Fruit fly (Drosophila melanogaster) whole organism, embryonic: ENCODE measurements around the gene RpL34b.

Experiments
- Antp ChIP-seq: fragments of 200-800 bp; sonication (Bioruptor generic); optimal IDR thresholded peaks from 3 replicates; lab custom pipeline; 2016; ENCODE audit warnings: missing biosample characterization, missing genetic modification characterization
- Blimp-1 ChIP-seq: fragments of 200-800 bp; sonication (Bioruptor generic); optimal IDR thresholded peaks from 3 replicates; lab custom pipeline; 2018; ENCODE audit warnings: missing biosample characterization, missing genetic modification characterization, mild to moderate bottlenecking, moderate library complexity, missing genetic modification reagents
- CG10209 ChIP-seq: fragments of 200-800 bp; sonication (Bioruptor generic); optimal IDR thresholded peaks from 3 replicates; lab custom pipeline; 2017; ENCODE audit warnings: missing biosample characterization, mild to moderate bottlenecking, missing genetic modification characterization, missing genetic modification reagents
- CG10366 ChIP-seq: fragments of 200-800 bp; sonication (Bioruptor generic); IDR thresholded peaks from 2 replicates; pipeline ENCODE4 v1.3.6; 2022; ENCODE audit warnings: missing biosample characterization, missing genetic modification characterization
- CG11696 ChIP-seq: fragments of 200-800 bp; sonication (Bioruptor generic); IDR thresholded peaks from 2 replicates; pipeline ENCODE4 v1.3.6; 2022; ENCODE audit warnings: missing biosample characterization, missing genetic modification characterization
- CG12155 ChIP-seq: fragments of 200-800 bp; sonication (Bioruptor generic); optimal IDR thresholded peaks from 3 replicates; lab custom pipeline; 2016; ENCODE audit warnings: missing biosample characterization, missing genetic modification characterization
- CG12236 ChIP-seq: fragments of 200-800 bp; sonication (Bioruptor generic); optimal IDR thresholded peaks from 2 replicates; lab custom pipeline; 2016; ENCODE audit warnings: missing biosample characterization, missing genetic modification characterization
- CG12299 ChIP-seq: fragments of 200-800 bp; sonication (Bioruptor generic); optimal IDR thresholded peaks from 2 replicates; lab custom pipeline; 2018; ENCODE audit warnings: missing biosample characterization, mild to moderate bottlenecking, missing genetic modification characterization
- CG14965 ChIP-seq: fragments of 200-800 bp; sonication (Bioruptor generic); optimal IDR thresholded peaks from 2 replicates; lab custom pipeline; 2016; ENCODE audit warnings: missing biosample characterization, missing genetic modification characterization, borderline replicate concordance
- CG1529 ChIP-seq: fragments of 200-800 bp; sonication (Bioruptor generic); optimal IDR thresholded peaks from 3 replicates; lab custom pipeline; 2018; ENCODE audit warnings: missing biosample characterization, missing genetic modification characterization
- CG17361 ChIP-seq: fragments of 200-800 bp; sonication (Bioruptor generic); IDR thresholded peaks from 3 replicates; pipeline ENCODE4 v1.3.6; 2022; ENCODE audit warnings: missing biosample characterization, missing genetic modification characterization
- CG2202 ChIP-seq: fragments of 200-800 bp; sonication (Bioruptor generic); optimal IDR thresholded peaks from 2 replicates; lab custom pipeline; 2018; ENCODE audit warnings: missing biosample characterization, mild to moderate bottlenecking, missing genetic modification characterization
- CG31388 ChIP-seq: fragments of 200-800 bp; sonication (Bioruptor generic); optimal IDR thresholded peaks from 2 replicates; lab custom pipeline; 2016; ENCODE audit warnings: missing biosample characterization, missing genetic modification characterization
- CG31441 ChIP-seq: fragments of 200-800 bp; sonication (Bioruptor generic); IDR thresholded peaks from 2 replicates; pipeline ENCODE4 v1.3.6; 2022; ENCODE audit warnings: missing biosample characterization, missing genetic modification characterization
- CG33557 ChIP-seq: fragments of 200-800 bp; sonication (Bioruptor generic); optimal IDR thresholded peaks from 2 replicates; lab custom pipeline; 2019; ENCODE audit warnings: missing biosample characterization, mild to moderate bottlenecking, missing genetic modification characterization, moderate library complexity
- CG5180 ChIP-seq: fragments of 200-800 bp; sonication (Bioruptor generic); optimal IDR thresholded peaks from 3 replicates; lab custom pipeline; 2017; ENCODE audit warnings: missing biosample characterization, missing genetic modification characterization, mild to moderate bottlenecking, moderate library complexity, missing genetic modification reagents
- CG6689 ChIP-seq: fragments of 200-800 bp; sonication (Bioruptor generic); IDR thresholded peaks from 2 replicates; pipeline ENCODE4 v1.3.6; 2022; ENCODE audit warnings: missing biosample characterization, missing genetic modification characterization
- CG9609 ChIP-seq: fragments of 200-800 bp; sonication (Bioruptor generic); optimal IDR thresholded peaks from 3 replicates; lab custom pipeline; 2016; ENCODE audit warnings: missing biosample characterization, missing genetic modification characterization
- CG9727 ChIP-seq: fragments of 200-800 bp; sonication (Bioruptor generic); optimal IDR thresholded peaks from 3 replicates; lab custom pipeline; 2017; ENCODE audit warnings: missing biosample characterization, mild to moderate bottlenecking, missing genetic modification characterization
- Dip3 ChIP-seq: fragments of 200-800 bp; sonication (Bioruptor generic); optimal IDR thresholded peaks from 3 replicates; lab custom pipeline; 2016; ENCODE audit warnings: missing biosample characterization, missing genetic modification characterization
- ERR ChIP-seq: fragments of 200-800 bp; sonication (Bioruptor generic); optimal IDR thresholded peaks from 2 replicates; lab custom pipeline; 2016; ENCODE audit warnings: missing biosample characterization, missing genetic modification characterization
- Ets97D ChIP-seq: fragments of 200-800 bp; sonication (Bioruptor generic); optimal IDR thresholded peaks from 3 replicates; lab custom pipeline; 2016; ENCODE audit warnings: missing biosample characterization, missing genetic modification characterization
- Fer2 ChIP-seq: fragments of 200-800 bp; sonication (Bioruptor generic); optimal IDR thresholded peaks from 2 replicates; lab custom pipeline; 2018; ENCODE audit warnings: missing biosample characterization, mild to moderate bottlenecking, missing genetic modification characterization, moderate library complexity
- Gug ChIP-seq: fragments of 200-800 bp; sonication (Bioruptor generic); IDR thresholded peaks from 4 replicates; pipeline ENCODE4 v1.3.6; 2022; ENCODE audit warnings: missing biosample characterization, missing genetic modification characterization
- HLH3B ChIP-seq: fragments of 200-800 bp; sonication (Bioruptor generic); IDR thresholded peaks from 2 replicates; pipeline ENCODE4 v1.3.6; 2022; ENCODE audit warnings: missing biosample characterization, missing genetic modification characterization
- Hand ChIP-seq: fragments of 200-800 bp; sonication (Bioruptor generic); optimal IDR thresholded peaks from 2 replicates; lab custom pipeline; 2017; ENCODE audit warnings: mild to moderate bottlenecking, missing biosample characterization, missing genetic modification reagents, missing genetic modification characterization
- Optix ChIP-seq: fragments of 200-800 bp; sonication (Bioruptor generic); IDR thresholded peaks from 3 replicates; pipeline ENCODE4 v1.3.6; 2022; ENCODE audit warnings: missing biosample characterization, missing genetic modification characterization
- PHDP ChIP-seq: fragments of 200-800 bp; sonication (Bioruptor generic); optimal IDR thresholded peaks from 3 replicates; lab custom pipeline; 2018; ENCODE audit warnings: missing biosample characterization, mild to moderate bottlenecking, missing genetic modification characterization, moderate library complexity
- Sin3A ChIP-seq: fragments of >200 bp; optimal IDR thresholded peaks from 2 replicates; lab custom pipeline; 2018
- Six4 ChIP-seq: fragments of 200-800 bp; sonication (Bioruptor generic); optimal IDR thresholded peaks from 2 replicates; lab custom pipeline; 2016; ENCODE audit warnings: missing biosample characterization, missing genetic modification characterization
- Taf1 ChIP-seq: fragments of 200-800 bp; sonication (Bioruptor generic); IDR thresholded peaks from 2 replicates; pipeline ENCODE4 v1.3.6; 2022; ENCODE audit warnings: missing biosample characterization, missing genetic modification characterization
- Usf ChIP-seq: fragments of 200-800 bp; sonication (Bioruptor generic); optimal IDR thresholded peaks from 2 replicates; lab custom pipeline; 2017; ENCODE audit warnings: missing genotype, missing biosample characterization, missing genetic modification characterization
- br ChIP-seq: fragments of >200 bp; optimal IDR thresholded peaks from 2 replicates; lab custom pipeline; 2017
- caup ChIP-seq: fragments of 200-800 bp; sonication (Bioruptor generic); optimal IDR thresholded peaks from 3 replicates; lab custom pipeline; 2017; ENCODE audit warnings: missing biosample characterization, mild to moderate bottlenecking, missing genetic modification characterization, moderate library complexity; ENCODE audit not compliant: severe bottlenecking
- chinmo ChIP-seq: fragments of 200-800 bp; sonication (Bioruptor generic); IDR thresholded peaks from 4 replicates; pipeline ENCODE4 v1.3.6; 2022; ENCODE audit warnings: missing biosample characterization, missing genetic modification characterization; ENCODE audit not compliant: partially characterized antibody
- crp ChIP-seq, 2 experiments: fragments of 200-800 bp; sonication (Bioruptor generic); optimal IDR thresholded peaks; 2 replicates in 1 of 2; 3 replicates in 1 of 2; lab custom pipeline; 2017; ENCODE audit warnings: missing biosample characterization in 2 of 2, missing genetic modification characterization in 2 of 2, mild to moderate bottlenecking in 1 of 2, moderate library complexity in 1 of 2
- emc ChIP-seq: fragments of 200-800 bp; sonication (Bioruptor generic); optimal IDR thresholded peaks from 2 replicates; lab custom pipeline; 2016; ENCODE audit warnings: missing biosample characterization, missing genetic modification characterization
- eyg ChIP-seq: fragments of 200-800 bp; sonication (Bioruptor generic); optimal IDR thresholded peaks from 3 replicates; lab custom pipeline; 2016; ENCODE audit warnings: missing biosample characterization, missing genetic modification characterization
- ftz-f1 ChIP-seq: fragments of 200-800 bp; sonication (Bioruptor generic); optimal IDR thresholded peaks from 2 replicates; lab custom pipeline; 2016; ENCODE audit warnings: missing biosample characterization, missing genetic modification characterization
- gsb ChIP-seq: fragments of 200-800 bp; sonication (Bioruptor generic); IDR thresholded peaks from 2 replicates; pipeline ENCODE4 v1.3.6; 2022; ENCODE audit warnings: missing biosample characterization, missing genetic modification characterization
- gsb-n ChIP-seq: fragments of 200-800 bp; sonication (Bioruptor generic); optimal IDR thresholded peaks from 3 replicates; lab custom pipeline; 2018; ENCODE audit warnings: missing biosample characterization, mild to moderate bottlenecking, missing genetic modification characterization
- h ChIP-seq: fragments of >200 bp; optimal IDR thresholded peaks from 2 replicates; lab custom pipeline; 2017
- luna ChIP-seq: fragments of 200-800 bp; sonication (Bioruptor generic); optimal IDR thresholded peaks from 2 replicates; lab custom pipeline; 2016; ENCODE audit warnings: missing biosample characterization, missing genetic modification characterization
- mld ChIP-seq: fragments of 200-800 bp; sonication (Bioruptor generic); IDR thresholded peaks from 3 replicates; pipeline ENCODE4 v1.3.6; 2022; ENCODE audit warnings: missing biosample characterization, missing genetic modification characterization; ENCODE audit not compliant: partially characterized antibody
- pros ChIP-seq: fragments of 200-800 bp; sonication (Bioruptor generic); optimal IDR thresholded peaks from 3 replicates; lab custom pipeline; 2019; ENCODE audit warnings: missing biosample characterization, mild to moderate bottlenecking, missing genetic modification characterization, moderate library complexity
- ranshi ChIP-seq: fragments of 200-800 bp; sonication (Bioruptor generic); IDR thresholded peaks from 2 replicates; pipeline ENCODE4 v1.3.6; 2022; ENCODE audit warnings: missing biosample characterization, missing genetic modification characterization
- salm ChIP-seq: fragments of 200-800 bp; sonication (Bioruptor generic); optimal IDR thresholded peaks from 2 replicates; lab custom pipeline; 2018; ENCODE audit warnings: missing biosample characterization, mild to moderate bottlenecking, missing genetic modification characterization
- trh ChIP-seq: fragments of 200-800 bp; sonication (Bioruptor generic); optimal IDR thresholded peaks from 2 replicates; lab custom pipeline; 2016; ENCODE audit warnings: missing biosample characterization, missing genetic modification characterization
- wor ChIP-seq: fragments of 200-800 bp; sonication (Bioruptor generic); IDR thresholded peaks from 2 replicates; pipeline ENCODE4 v1.3.6; 2022; ENCODE audit warnings: missing biosample characterization, missing genetic modification characterization
- zen2 ChIP-seq: fragments of 200-800 bp; sonication (Bioruptor generic); IDR thresholded peaks from 3 replicates; pipeline ENCODE4 v1.3.6; 2022; ENCODE audit warnings: missing biosample characterization, missing genetic modification characterization; ENCODE audit not compliant: partially characterized antibody
- zf30C ChIP-seq: fragments of 200-800 bp; sonication (Bioruptor generic); optimal IDR thresholded peaks from 3 replicates; lab custom pipeline; 2018; ENCODE audit warnings: missing biosample characterization, mild to moderate bottlenecking, missing genetic modification characterization

Gene RpL34b

DNA sequence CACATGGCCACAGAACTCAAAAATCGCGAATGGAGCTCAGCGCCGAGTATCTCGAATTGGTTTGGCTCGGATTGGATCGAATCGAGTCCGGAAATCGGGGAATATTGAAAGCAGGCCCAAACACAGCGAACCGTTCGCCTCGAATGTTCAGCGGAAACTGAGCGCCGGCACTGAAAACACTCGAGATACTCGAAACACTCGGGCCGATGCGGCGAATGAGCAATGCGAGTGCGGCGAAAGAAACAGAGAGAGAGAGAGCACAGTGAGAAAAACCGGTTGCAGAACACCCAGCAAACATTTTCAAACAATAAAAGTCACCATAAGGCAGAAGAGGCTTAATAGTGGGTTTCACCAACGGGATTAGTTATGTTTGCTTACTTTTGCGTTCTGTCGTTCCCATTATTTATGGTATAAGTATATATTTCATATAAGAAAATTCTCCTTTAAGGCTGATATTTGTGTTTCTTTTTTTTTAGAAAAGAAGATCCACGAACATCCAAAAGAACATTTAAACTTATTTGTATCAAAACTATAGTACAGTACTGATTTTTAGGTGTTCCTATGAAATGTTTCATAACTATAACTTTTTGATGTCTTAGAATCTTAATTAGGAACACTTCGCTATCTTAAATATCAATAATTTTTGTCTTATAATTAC is 6.5 kb downstream of the RpL34b start, which contains the start of gene FER (continued):
- no peak; the same call in 3 of the 4 replicates for TF ChIP-seq Gug (GFP tag; lab: Robert Waterston, UW)
- no peak for TF ChIP-seq zen2
- no peak for TF ChIP-seq Fer2 (tag; lab: Kevin White, UChicago)
- TF ChIP-seq crp (GFP tag; optimal IDR thresholded peaks at IDR 0.05; lab: Kevin White, UChicago) = no peak
- peak; percentile 38 for TF ChIP-seq Antp (GFP tag; lab: Kevin White, UChicago)
- TF ChIP-seq h (lab: Kevin White, UChicago) = no peak
- peak; percentile 21 for TF ChIP-seq CG33557 (GFP tag; lab: Kevin White, UChicago)
- peak; percentile 25 for TF ChIP-seq ftz-f1 (GFP tag; lab: Kevin White, UChicago)
- 0 out of 2 replicates have a peak, but pooled peaks have one; percentile 34 for TF ChIP-seq CG11696
- TF ChIP-seq mld (GFP tag; lab: Robert Waterston, UW) = 0 out of 3 replicates have a peak, but pooled peaks have one; percentile 59
- no peak for TF ChIP-seq gsb-n
- TF ChIP-seq CG9609 (GFP tag; lab: Kevin White, UChicago) = no peak
- TF ChIP-seq CG9727 (GFP tag; lab: Kevin White, UChicago) = no peak
- peak; percentile 38 for TF ChIP-seq CG12299
- TF ChIP-seq zf30C = peak; percentile 86
- peak; percentile 97 for TF ChIP-seq chinmo (GFP tag; lab: Robert Waterston, UW)
- no peak for TF ChIP-seq CG12155
- peak; percentile 8; the same call in 1 of the 2 replicates for TF ChIP-seq ranshi (GFP tag; lab: Robert Waterston, UW)
- no peak for TF ChIP-seq luna (GFP tag; lab: Kevin White, UChicago)
- TF ChIP-seq pros (GFP tag; lab: Kevin White, UChicago) = no peak
- no peak for TF ChIP-seq CG17361
- no peak for TF ChIP-seq Usf (GFP tag; lab: Kevin White, UChicago)
- no peak for TF ChIP-seq Taf1
- TF ChIP-seq CG12236 (GFP tag; lab: Kevin White, UChicago) = no peak
- no peak for TF ChIP-seq Optix
- no peak for TF ChIP-seq CG2202 (tag; lab: Kevin White, UChicago)
- TF ChIP-seq Blimp-1 (GFP tag; lab: Kevin White, UChicago) = peak; percentile 3
- no peak for TF ChIP-seq gsb (GFP tag; lab: Robert Waterston, UW)
- peak; percentile 45; the same call in 1 of the 2 replicates for TF ChIP-seq HLH3B
- no peak for TF ChIP-seq br (lab: Kevin White, UChicago)
- TF ChIP-seq ERR (GFP tag; lab: Kevin White, UChicago) = peak; percentile 36
- no peak for TF ChIP-seq eyg
- TF ChIP-seq CG14965 (GFP tag; lab: Kevin White, UChicago) = no peak
- peak; percentile 66 for TF ChIP-seq caup (GFP tag; lab: Kevin White, UChicago)
- TF ChIP-seq trh = no peak
- TF ChIP-seq CG10209 (GFP tag; lab: Kevin White, UChicago) = peak; percentile 18
- TF ChIP-seq CG5180 (GFP tag; lab: Kevin White, UChicago) = peak; percentile 55
- peak; percentile 40 for TF ChIP-seq salm (tag; lab: Kevin White, UChicago)
- TF ChIP-seq Hand (GFP tag; lab: Kevin White, UChicago) = no peak
- TF ChIP-seq CG10366 (GFP tag; lab: Robert Waterston, UW) = no peak
- TF ChIP-seq CG31388 (GFP tag; lab: Kevin White, UChicago) = no peak
- TF ChIP-seq Dip3 (GFP tag; lab: Kevin White, UChicago) = no peak
- no peak for TF ChIP-seq wor (GFP tag; lab: Robert Waterston, UW)
- TF ChIP-seq CG6689 (GFP tag; lab: Robert Waterston, UW) = no peak
- TF ChIP-seq emc (GFP tag; lab: Kevin White, UChicago) = no peak
- TF ChIP-seq CG31441 (GFP tag; lab: Robert Waterston, UW) = no peak; the same call in 1 of the 2 replicates
- TF ChIP-seq CG1529 (GFP tag; lab: Kevin White, UChicago) = peak; percentile 35
- TF ChIP-seq Sin3A = no peak
- TF ChIP-seq Ets97D (GFP tag; lab: Kevin White, UChicago) = no peak
- TF ChIP-seq Six4 (GFP tag; lab: Kevin White, UChicago) = no peak
- peak; percentile 50 for TF ChIP-seq PHDP (tag; lab: Kevin White, UChicago)
